Worm (Caenorhabditis elegans) whole organism, L4/young adult: ENCODE measurements around the gene spe-42.

Experiments
- dao-5 ChIP-seq: sonication (generic microtip); optimal IDR thresholded peaks from 2 replicates; lab custom pipeline; 2016; ENCODE audit warnings: missing genotype, missing genetic modification characterization, moderate library complexity, missing compliant biosample characterization
- him-1 ChIP-seq: sonication (generic microtip); optimal IDR thresholded peaks from 2 replicates; lab custom pipeline; 2016; ENCODE audit warnings: missing genotype, missing genetic modification reagents, missing genetic modification characterization, missing compliant biosample characterization

DNA sequence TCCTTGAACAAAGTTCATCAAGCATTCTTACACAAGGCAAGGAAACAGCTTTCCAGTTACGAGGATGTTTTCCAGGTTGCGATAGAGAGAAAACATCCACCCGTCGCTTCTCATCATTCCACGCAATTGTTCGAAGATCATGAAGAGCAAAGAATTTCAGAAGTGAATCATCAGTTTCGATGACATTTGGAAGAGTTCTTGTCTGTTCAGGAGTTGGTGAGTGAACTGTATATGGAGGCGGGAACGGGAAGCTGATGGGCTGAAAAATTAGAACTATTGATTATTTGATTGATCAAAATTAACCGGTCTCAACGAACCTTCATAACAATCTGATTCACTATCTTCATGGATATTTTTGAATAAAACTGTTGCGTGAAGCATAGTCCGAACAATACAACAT lies 4.7 kb downstream of the spe-42 start:
- TF ChIP-seq him-1 (tag; lab: Kevin White, UChicago) (no peak), dao-5 (tag; lab: Kevin White, UChicago) (no peak)
